Fruit fly (Drosophila melanogaster) whole organism, larva: Measurements from ENCODE around the gene CG14739.

Experiments
- noc ChIP-seq: fragments of 200-800 bp; sonication (Bioruptor generic); optimal IDR thresholded peaks from 3 replicates; lab custom pipeline; 2019; ENCODE audit warnings: missing biosample characterization, mild to moderate bottlenecking, missing genetic modification characterization, moderate library complexity

Gene CG14739

DNA sequence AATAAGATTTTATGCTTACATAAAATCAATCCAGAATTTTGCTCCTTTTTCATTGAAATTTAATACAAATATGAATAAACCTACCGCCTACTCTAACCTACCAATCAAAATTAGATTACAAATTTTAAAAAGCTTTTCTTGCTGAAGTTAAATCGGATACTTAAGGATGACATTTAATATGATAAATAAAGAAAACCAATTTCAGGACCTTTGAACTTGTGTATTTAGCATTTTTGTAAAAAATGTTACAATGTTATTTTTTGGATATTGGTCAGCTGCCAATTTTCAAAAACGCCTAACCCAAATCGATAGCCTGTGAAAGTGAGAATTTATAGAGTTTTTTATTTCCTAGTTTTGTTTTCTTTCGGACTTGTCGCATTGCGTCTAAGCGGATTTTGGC is at the start of gene CG14739:
Gene CG14739 (minus strand): TSS at position 101 of the 400 bp plus-strand sequence.
- no peak for TF ChIP-seq noc (tag; lab: Kevin White, UChicago)

DNA sequence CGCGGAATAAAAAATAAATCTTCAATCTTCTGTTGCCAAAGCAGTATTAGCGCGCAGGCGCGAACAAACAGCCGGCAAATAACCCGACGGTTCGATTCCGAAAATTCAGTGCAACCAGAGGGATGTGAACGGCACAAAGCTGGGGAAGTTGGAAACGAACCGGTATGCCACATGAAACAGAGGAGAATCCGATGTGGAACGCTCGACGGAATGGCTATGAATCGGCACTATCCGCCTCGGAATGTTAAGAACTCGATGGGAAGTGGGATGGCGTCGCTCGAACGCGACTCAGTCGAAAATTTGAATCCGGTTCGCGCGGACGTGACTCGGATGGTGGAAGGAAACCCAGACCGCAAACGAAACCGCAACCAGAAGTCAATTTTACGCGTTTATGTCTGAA is 45.6 kb upstream of the CG14739 start, which contains the start of gene dpr17:
Gene dpr17 (plus strand): TSS at position 289 of the 400 bp plus-strand sequence.
- TF ChIP-seq noc (tag; lab: Kevin White, UChicago): no peak

DNA sequence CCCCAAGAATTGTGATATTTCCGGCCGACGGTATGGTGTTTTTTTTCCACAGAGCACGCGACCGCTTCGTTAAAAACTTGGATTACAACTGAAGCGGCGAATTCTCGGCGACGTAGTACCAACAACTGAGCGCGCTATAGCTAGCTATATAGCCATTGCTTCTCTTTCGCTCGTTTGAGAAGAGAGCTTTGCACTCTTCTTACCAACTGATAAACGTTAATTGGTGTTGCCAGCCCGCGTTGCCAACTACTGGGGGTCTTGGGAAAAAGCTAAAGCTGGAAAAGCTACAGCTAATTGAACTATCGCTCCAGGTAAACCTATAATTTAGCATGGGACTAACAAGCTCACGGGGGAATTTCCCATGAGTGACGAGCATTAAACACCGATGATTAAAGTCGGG is 41.5 kb upstream of the CG14739 start, which contains the start of gene ATP8B:
Gene ATP8B (minus strand): TSS at position 64 of the 400 bp plus-strand sequence.
- no peak for TF ChIP-seq noc (tag; lab: Kevin White, UChicago)

DNA sequence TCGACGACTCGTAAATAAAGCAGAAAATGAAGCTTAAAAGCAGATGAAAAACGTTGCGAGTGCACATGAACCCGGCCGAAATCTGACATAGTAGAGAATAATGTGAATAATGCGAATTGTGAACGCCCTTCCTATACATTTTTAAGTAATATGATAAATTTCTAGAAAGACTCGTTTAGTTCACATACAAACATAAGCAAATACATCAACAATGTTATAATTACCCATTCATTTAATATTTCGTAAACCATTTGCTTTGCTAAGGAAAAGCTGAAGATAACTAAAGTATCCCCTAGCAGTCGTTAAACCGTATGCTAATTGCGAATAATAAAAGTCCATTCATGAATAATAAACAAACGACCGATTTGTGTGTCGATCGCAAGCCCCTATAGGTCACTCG is 34.5 kb upstream of the CG14739 start:
- peak; percentile 54 for TF ChIP-seq noc (tag; lab: Kevin White, UChicago)

DNA sequence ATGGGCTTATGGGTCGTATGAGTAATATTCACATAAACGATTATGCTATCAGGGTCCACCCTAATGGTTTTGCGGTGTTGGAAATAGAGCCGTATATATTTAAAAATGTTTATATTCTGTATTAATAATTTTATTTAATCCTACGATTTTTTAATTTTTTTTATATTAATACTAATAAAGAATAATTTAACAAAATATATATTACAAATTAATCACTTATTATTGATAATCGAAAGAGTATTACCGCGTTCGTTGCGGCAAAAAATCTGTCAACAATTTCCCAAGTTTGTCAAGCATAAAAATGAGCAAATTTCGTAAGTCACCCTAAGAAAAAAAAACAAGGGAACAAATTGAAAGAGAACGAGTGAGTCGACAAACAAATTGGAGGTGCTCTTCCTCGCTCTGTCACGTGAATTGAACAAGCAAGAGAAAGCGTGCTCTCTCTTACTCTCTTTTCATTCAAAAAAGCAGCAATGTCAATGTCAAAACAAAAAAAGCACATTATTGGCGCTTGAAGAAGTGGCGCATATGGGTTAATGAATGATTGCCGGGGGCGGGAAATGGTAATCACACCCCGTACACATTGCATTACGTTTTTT is 31.5 kb upstream of the CG14739 start:
- no peak for TF ChIP-seq noc (tag; lab: Kevin White, UChicago)

DNA sequence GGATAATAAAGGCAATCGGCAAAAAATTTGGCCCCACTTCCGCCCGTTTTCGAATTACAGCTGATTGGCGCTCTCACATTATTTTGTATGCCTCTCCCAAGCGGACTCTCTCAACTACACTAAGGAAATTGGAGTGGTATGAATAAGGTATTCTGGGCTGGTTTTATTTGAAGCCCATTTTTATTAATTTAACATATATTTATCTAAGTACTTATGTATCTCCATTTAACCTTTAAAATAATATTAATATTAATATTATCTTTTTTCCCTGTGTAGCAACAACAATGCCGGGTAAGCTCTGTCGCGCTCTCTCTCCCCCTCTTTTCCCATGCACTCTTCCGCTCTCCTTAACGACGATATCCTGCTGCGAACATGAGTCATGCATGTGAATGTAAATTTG is 29.9 kb upstream of the CG14739 start:
- peak; percentile 47 for TF ChIP-seq noc (tag; lab: Kevin White, UChicago)

DNA sequence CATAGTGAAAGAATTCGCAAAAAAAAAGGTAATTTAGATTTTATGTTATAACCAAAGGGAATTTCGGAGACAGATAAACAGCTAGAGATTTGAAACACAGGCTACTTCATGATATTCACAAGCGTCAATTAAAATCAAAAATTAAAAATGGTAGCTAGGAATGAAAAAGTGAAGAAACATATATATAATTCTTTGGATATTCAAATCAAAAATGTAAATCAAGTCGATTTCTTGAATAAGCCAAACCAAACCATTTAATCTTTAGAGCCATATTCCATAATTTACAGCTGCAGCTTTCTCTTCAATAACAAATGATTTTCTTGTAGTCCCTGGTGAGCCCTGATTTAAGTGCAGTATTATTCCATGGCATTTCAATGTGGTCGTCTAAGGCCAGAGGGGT is 13.8 kb upstream of the CG14739 start, which contains the start of gene CG14740:
Gene CG14740 (minus strand): TSS at position 101 of the 400 bp plus-strand sequence.
- no peak for TF ChIP-seq noc (tag; lab: Kevin White, UChicago)

DNA sequence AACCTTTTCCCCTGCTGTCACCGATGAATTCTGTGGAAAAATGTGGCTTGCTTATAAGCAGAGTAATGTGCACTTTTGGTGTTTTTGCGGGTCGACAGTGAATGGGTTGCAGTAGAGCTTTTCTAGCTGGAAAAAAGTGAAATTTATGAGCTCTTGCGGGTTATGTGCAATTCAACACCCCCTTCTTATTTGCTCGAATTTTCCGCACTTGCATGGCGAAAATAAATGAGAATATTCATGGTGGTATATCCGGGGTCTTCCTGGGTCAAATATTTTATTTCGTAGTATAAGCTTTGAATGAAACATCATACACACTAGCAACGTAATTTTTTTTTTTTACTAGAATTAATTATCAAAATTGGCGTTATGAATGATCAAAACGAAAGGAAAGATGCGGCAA is 8.8 kb downstream of the CG14739 start, which contains the start of gene CG14736:
Gene CG14736 (plus strand): TSS at position 301 of the 400 bp plus-strand sequence.
- TF ChIP-seq noc (tag; lab: Kevin White, UChicago): no peak

DNA sequence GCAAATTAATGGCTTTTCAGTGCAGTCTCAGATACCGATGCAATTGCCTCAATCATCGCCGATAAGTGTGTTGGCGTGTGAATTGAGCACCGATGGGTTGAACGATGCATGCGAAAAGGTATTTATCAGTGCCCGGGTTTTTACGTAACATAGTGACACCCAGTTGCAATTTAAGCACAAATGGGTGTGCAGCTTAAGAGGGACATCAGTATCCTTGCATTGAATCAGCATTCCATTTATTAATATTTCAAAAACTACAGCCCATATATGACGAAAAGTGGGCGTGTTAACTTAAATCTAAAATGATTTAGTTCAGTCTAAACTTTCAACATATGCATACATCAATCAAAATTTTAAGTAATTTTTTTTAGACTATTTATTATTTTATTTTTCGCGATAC is 16.2 kb downstream of the CG14739 start, which contains the start of gene ssp5:
Gene ssp5 (plus strand): TSS at position 301 of the 400 bp plus-strand sequence.
- TF ChIP-seq noc (tag; lab: Kevin White, UChicago): no peak

DNA sequence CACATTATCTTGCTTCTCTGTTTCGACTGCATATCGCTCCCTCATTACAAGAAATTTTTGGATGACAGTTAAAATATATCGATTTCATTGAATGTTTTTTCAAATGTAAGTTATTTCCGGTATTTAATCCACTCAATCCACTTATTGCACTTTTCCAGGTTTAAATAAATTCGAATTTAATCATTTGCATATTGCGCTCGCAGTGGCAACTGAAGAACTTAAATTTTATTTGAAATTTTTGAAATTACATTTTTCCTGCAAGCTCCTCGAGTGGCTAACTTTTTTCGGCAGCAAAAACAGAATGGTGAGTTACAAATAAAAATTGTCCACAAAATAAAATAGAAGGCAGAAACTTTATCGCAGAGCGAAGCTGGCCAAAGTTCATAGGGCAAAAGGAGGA is 17.4 kb downstream of the CG14739 start, which contains the start of the genes CG31358, CG42504 and CG42505:
Gene CG31358 (minus strand): TSS at position 101 of the 400 bp plus-strand sequence.
Gene CG42504 (minus strand): TSS at position 101 of the 400 bp plus-strand sequence.
Gene CG42505 (minus strand): TSS at position 101 of the 400 bp plus-strand sequence.
- TF ChIP-seq noc (tag; lab: Kevin White, UChicago): no peak

DNA sequence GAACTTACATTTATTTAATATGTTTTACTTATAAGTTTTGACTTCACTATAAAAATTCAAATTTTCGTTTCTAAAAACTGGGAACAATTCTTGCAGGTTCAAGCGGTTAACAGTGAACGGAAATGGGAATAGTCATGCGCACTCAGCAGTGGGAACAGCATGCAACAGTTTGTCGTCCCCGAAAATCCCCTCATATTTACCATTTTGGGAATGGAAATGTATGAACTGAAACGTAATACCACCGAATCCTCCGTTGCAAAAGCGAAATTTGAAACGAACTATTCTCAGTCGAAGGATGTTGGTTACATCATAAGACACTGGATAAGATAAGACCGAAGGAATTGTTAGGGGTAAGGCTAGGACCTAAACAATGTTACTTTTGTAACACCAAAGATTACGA is 28.0 kb downstream of the CG14739 start:
- TF ChIP-seq noc (tag; lab: Kevin White, UChicago): no peak

DNA sequence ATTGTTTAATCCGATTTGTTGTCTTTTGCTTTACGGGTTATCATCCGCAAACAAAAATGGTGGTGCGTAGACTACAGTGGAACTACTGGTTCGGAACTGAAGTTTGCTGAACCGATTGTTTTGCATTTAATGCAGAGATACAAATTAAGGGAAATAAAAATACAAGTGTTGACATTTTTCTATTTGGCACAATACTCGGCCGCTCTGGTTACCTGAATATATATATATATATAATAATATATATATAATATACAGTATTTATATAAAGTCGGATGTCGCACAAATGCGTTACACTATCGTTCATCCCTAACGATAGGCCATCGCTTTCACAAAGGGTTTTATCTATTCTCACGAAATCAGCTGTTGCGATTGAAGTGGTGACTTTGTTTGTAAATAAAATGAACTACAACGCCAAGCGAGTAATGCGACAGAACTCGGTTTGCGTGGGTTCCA is 32.2 kb downstream of the CG14739 start, which contains the start of the genes DCAF12 and Spt3:
Gene DCAF12 (minus strand): TSS at position 204 of the 453 bp plus-strand sequence.
Gene Spt3 (plus strand): TSS at position 329 of the 453 bp plus-strand sequence.
- TF ChIP-seq noc (tag; lab: Kevin White, UChicago): no peak

DNA sequence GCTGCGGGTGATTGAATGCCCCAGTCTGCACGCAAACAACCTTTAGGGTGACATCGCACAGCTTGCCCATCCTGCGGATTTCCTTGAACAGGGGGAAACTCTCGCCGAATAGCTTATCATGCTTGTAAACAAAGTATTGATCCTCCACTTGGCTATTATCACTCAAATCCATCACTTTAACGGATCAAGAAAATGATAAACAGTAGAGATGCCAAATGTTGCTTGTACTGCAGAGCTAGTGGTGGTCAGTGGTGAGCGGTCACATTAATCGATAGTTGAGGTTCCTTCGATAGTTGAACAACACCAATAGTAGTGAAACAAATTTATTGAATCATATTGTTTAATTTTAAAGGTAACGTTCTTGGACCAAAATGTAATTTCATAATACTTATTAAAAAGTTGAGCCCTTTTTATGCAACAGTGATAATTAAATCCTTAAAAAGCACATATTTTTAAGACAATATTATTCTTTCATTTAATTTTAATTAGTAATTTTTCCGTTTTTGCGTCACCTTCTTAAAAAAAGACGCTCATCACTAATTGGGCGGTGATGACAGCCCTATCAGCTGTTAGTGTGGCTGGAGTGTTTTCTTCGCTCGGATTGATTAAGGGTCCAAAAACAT is 38.7 kb downstream of the CG14739 start, which contains the start of the genes KLHL18 and GCC185:
Gene KLHL18 (minus strand): TSS at position 233 of the 623 bp plus-strand sequence.
Gene GCC185 (plus strand): TSS at position 571 of the 623 bp plus-strand sequence.
- peak; percentile 83 for TF ChIP-seq noc (tag; lab: Kevin White, UChicago)

DNA sequence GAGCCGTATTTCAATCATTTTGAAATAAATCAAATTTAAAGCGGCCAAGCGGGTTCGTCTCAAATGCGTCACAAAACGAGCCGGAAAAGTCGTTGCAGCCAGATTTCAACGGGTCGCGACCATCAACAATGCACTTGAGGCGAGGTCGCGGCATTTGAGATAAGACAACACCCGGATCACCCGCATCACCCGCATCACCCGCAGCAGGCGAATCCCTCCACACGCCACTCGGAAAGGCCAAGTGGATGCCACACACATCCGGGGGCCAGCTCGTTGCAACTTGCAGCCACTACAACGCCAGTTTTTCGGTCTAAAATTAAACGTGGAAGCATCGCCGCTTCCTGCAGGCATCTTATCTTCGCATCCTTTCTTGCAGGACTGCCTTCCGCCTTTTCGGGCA is 42.6 kb downstream of the CG14739 start:
- TF ChIP-seq noc (tag; lab: Kevin White, UChicago): no peak

DNA sequence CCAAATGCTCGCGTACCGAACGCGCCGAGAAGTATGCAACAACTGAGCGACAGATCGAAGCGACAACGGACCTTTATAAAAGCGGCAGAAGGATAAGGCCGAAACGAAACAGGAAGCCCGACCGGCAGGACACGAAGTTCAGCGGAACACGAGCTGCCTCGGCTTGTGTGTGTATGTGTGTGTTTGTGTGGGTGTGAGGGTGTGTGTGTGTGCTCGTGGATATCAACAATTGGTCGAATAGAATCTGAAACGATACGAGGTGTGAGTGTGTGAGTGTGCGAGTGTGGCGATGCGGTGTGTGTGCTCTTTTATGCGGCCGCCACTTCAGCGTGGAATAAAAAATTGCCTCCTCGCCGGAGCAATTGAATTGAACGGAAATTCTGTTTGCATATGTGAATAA is 43.6 kb downstream of the CG14739 start, which contains the start of gene Tk:
Gene Tk (minus strand): TSS at position 57 of the 400 bp plus-strand sequence.
- TF ChIP-seq noc (tag; lab: Kevin White, UChicago): no peak

DNA sequence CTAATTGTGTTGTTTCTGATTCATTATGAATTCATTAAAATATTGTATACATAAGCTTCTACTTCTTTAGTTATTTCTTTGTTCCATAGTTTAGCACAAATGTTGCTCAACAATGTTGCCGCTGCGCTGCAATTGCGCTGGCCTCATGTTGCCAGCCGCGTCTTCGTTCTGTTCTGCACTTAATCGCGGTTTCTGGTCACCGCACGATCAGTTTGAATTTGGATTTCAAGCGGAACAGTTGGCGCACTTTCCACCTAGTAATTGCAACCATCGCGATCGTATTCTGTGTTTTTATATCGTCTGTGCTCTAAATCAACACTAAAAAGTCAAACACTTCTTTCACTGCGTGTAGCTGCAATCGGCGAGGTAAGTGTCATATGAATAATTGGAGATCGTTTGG is 49.9 kb downstream of the CG14739 start, which contains the start of gene Ect3:
Gene Ect3 (plus strand): TSS at position 205 of the 400 bp plus-strand sequence.
- TF ChIP-seq noc (tag; lab: Kevin White, UChicago): no peak
